Fruit fly (Drosophila melanogaster) whole organism, embryonic: ENCODE measurements around the gene CG32544.

Experiments
- Aef1 ChIP-seq: fragments of 200-800 bp; sonication (Bioruptor generic); IDR thresholded peaks from 3 replicates; pipeline ENCODE4 v1.3.6; 2022; ENCODE audit warnings: missing biosample characterization, missing genetic modification characterization
- Atf6 ChIP-seq: fragments of 200-800 bp; sonication (Bioruptor generic); IDR thresholded peaks from 2 replicates; pipeline ENCODE4 v1.3.6; 2022; ENCODE audit warnings: missing biosample characterization, missing genetic modification characterization
- Blimp-1 ChIP-seq: fragments of 200-800 bp; sonication (Bioruptor generic); optimal IDR thresholded peaks from 3 replicates; lab custom pipeline; 2018; ENCODE audit warnings: missing biosample characterization, missing genetic modification characterization, mild to moderate bottlenecking, moderate library complexity, missing genetic modification reagents
- CG11504 ChIP-seq: fragments of 200-800 bp; sonication (Bioruptor generic); optimal IDR thresholded peaks from 3 replicates; lab custom pipeline; 2019; ENCODE audit warnings: missing biosample characterization, mild to moderate bottlenecking, missing genetic modification characterization, moderate library complexity
- CG13123 ChIP-seq: fragments of 200-800 bp; sonication (Bioruptor generic); optimal IDR thresholded peaks from 2 replicates; lab custom pipeline; 2016; ENCODE audit warnings: missing biosample characterization, missing genetic modification characterization
- CG13775 ChIP-seq: fragments of 200-800 bp; sonication (Bioruptor generic); optimal IDR thresholded peaks from 3 replicates; lab custom pipeline; 2017; ENCODE audit warnings: missing biosample characterization, mild to moderate bottlenecking, missing genetic modification characterization
- CG15073 ChIP-seq: fragments of 200-800 bp; sonication (Bioruptor generic); optimal IDR thresholded peaks from 2 replicates; lab custom pipeline; 2016; ENCODE audit warnings: missing biosample characterization, missing genetic modification characterization
- CG18599 ChIP-seq: fragments of 200-800 bp; sonication (Bioruptor generic); optimal IDR thresholded peaks from 3 replicates; lab custom pipeline; 2017; ENCODE audit warnings: missing biosample characterization, missing genetic modification characterization, mild to moderate bottlenecking, moderate library complexity, missing genetic modification reagents
- CG18619 ChIP-seq: fragments of 200-800 bp; sonication (Bioruptor generic); optimal IDR thresholded peaks from 3 replicates; lab custom pipeline; 2017; ENCODE audit warnings: missing biosample characterization, mild to moderate bottlenecking, missing genetic modification characterization
- CG2678 ChIP-seq: fragments of 200-800 bp; sonication (Bioruptor generic); optimal IDR thresholded peaks from 3 replicates; lab custom pipeline; 2019; ENCODE audit warnings: missing biosample characterization, mild to moderate bottlenecking, missing genetic modification characterization, moderate library complexity
- CG2712 ChIP-seq: fragments of 200-800 bp; optimal IDR thresholded peaks from 3 replicates; lab custom pipeline; 2019; ENCODE audit warnings: missing biosample characterization, mild to moderate bottlenecking, missing genetic modification characterization, moderate library complexity
- CG2889 ChIP-seq: fragments of 200-800 bp; sonication (Bioruptor generic); IDR thresholded peaks from 3 replicates; pipeline ENCODE4 v1.3.6; 2022; ENCODE audit warnings: missing biosample characterization, missing genetic modification characterization
- CG30403 ChIP-seq: fragments of 200-800 bp; sonication (Bioruptor generic); optimal IDR thresholded peaks from 3 replicates; lab custom pipeline; 2016; ENCODE audit warnings: missing biosample characterization, missing genetic modification characterization
- CG30431 ChIP-seq: fragments of 200-800 bp; sonication (Bioruptor generic); optimal IDR thresholded peaks from 2 replicates; lab custom pipeline; 2017; ENCODE audit warnings: missing biosample characterization, missing genetic modification characterization
- CG3281 ChIP-seq: fragments of 200-800 bp; sonication (Bioruptor generic); optimal IDR thresholded peaks from 3 replicates; lab custom pipeline; 2017; ENCODE audit warnings: missing biosample characterization, mild to moderate bottlenecking, missing genetic modification characterization
- CG3726 ChIP-seq: fragments of 200-800 bp; sonication (Bioruptor generic); IDR thresholded peaks from 3 replicates; pipeline ENCODE4, ENCODE4 v1.3.6; 2022; ENCODE audit warnings: missing biosample characterization, missing genetic modification characterization
- CG6654 ChIP-seq: fragments of 200-800 bp; sonication (Bioruptor generic); optimal IDR thresholded peaks from 2 replicates; lab custom pipeline; 2017; ENCODE audit warnings: missing biosample characterization, mild to moderate bottlenecking, missing genetic modification characterization
- CG7556 ChIP-seq: fragments of 200-800 bp; sonication (Bioruptor generic); optimal IDR thresholded peaks from 2 replicates; lab custom pipeline; 2017; ENCODE audit warnings: missing biosample characterization, mild to moderate bottlenecking, missing genetic modification characterization
- CG7745 ChIP-seq: fragments of 200-800 bp; sonication (Bioruptor generic); optimal IDR thresholded peaks from 2 replicates; lab custom pipeline; 2018; ENCODE audit warnings: missing biosample characterization, mild to moderate bottlenecking, missing genetic modification characterization, moderate library complexity
- CG7786 ChIP-seq: fragments of 200-800 bp; sonication (Bioruptor generic); optimal IDR thresholded peaks from 2 replicates; lab custom pipeline; 2016; ENCODE audit warnings: missing biosample characterization, missing genetic modification characterization
- CG8388 ChIP-seq: fragments of 200-800 bp; sonication (Bioruptor generic); optimal IDR thresholded peaks from 2 replicates; lab custom pipeline; 2019; ENCODE audit warnings: missing biosample characterization, mild to moderate bottlenecking, missing genetic modification characterization, moderate library complexity
- CG8944 ChIP-seq: fragments of 200-800 bp; sonication (Bioruptor generic); optimal IDR thresholded peaks from 3 replicates; lab custom pipeline; 2016; ENCODE audit warnings: missing biosample characterization, missing genetic modification characterization
- CG9932 ChIP-seq: fragments of 200-800 bp; sonication (Bioruptor generic); IDR thresholded peaks from 2 replicates; pipeline ENCODE4 v1.3.6; 2022; ENCODE audit warnings: missing biosample characterization, missing genetic modification characterization
- CoRest ChIP-seq: fragments of 200-800 bp; sonication (Bioruptor generic); optimal IDR thresholded peaks from 3 replicates; lab custom pipeline; 2018; ENCODE audit warnings: missing biosample characterization, mild to moderate bottlenecking, missing genetic modification characterization, moderate library complexity
- Dbx ChIP-seq: fragments of 200-800 bp; sonication (Bioruptor generic); IDR thresholded peaks from 3 replicates; pipeline ENCODE4 v1.3.6; 2022; ENCODE audit warnings: missing biosample characterization, missing genetic modification characterization
- Fer1 ChIP-seq: fragments of 200-800 bp; sonication (Bioruptor generic); optimal IDR thresholded peaks from 2 replicates; lab custom pipeline; 2017; ENCODE audit warnings: missing biosample characterization, mild to moderate bottlenecking, missing genetic modification characterization
- Hmr ChIP-seq: fragments of 200-800 bp; sonication (Bioruptor generic); optimal IDR thresholded peaks from 3 replicates; lab custom pipeline; 2017; ENCODE audit warnings: mild to moderate bottlenecking, missing biosample characterization, missing genetic modification reagents, missing genetic modification characterization
- Med ChIP-seq: fragments of 200-800 bp; sonication (Bioruptor generic); peaks from one replicate; lab custom pipeline; 2016; ENCODE audit warnings: missing biosample characterization, missing genetic modification characterization, mild to moderate bottlenecking, inconsistent platforms, moderate library complexity
- Ptx1 ChIP-seq: fragments of 200-800 bp; sonication (Bioruptor generic); IDR thresholded peaks from 2 replicates; pipeline ENCODE4 v1.3.6; 2022; ENCODE audit warnings: missing biosample characterization, missing genetic modification characterization
- Sox102F ChIP-seq: fragments of 200-800 bp; sonication (Bioruptor generic); optimal IDR thresholded peaks from 2 replicates; lab custom pipeline; 2018; ENCODE audit warnings: missing biosample characterization, mild to moderate bottlenecking, missing genetic modification characterization, moderate library complexity
- cato ChIP-seq: fragments of 200-800 bp; sonication (Bioruptor generic); optimal IDR thresholded peaks from 2 replicates; lab custom pipeline; 2016; ENCODE audit warnings: missing biosample characterization, missing genetic modification characterization, borderline replicate concordance
- dmrt99B ChIP-seq: fragments of 200-800 bp; sonication (Bioruptor generic); optimal IDR thresholded peaks from 2 replicates; lab custom pipeline; 2018; ENCODE audit warnings: missing biosample characterization, mild to moderate bottlenecking, missing genetic modification characterization, moderate library complexity
- dysf ChIP-seq: fragments of 200-800 bp; sonication (Bioruptor generic); IDR thresholded peaks from 3 replicates; pipeline ENCODE4 v1.3.6; 2022; ENCODE audit warnings: missing biosample characterization, missing genetic modification characterization
- fu2 ChIP-seq: fragments of 200-800 bp; sonication (Bioruptor generic); optimal IDR thresholded peaks from 2 replicates; lab custom pipeline; 2016; ENCODE audit warnings: missing biosample characterization, missing genetic modification characterization
- gem ChIP-seq: fragments of 200-800 bp; sonication (Bioruptor generic); optimal IDR thresholded peaks from 2 replicates; lab custom pipeline; 2019; ENCODE audit warnings: missing biosample characterization, mild to moderate bottlenecking, missing genetic modification characterization, moderate library complexity
- grau ChIP-seq: fragments of 200-800 bp; optimal IDR thresholded peaks from 3 replicates; lab custom pipeline; 2019; ENCODE audit warnings: missing biosample characterization, mild to moderate bottlenecking, missing genetic modification characterization, moderate library complexity
- gro ChIP-seq: fragments of 200-800 bp; sonication (Bioruptor generic); optimal IDR thresholded peaks from 2 replicates; lab custom pipeline; 2016; ENCODE audit warnings: missing biosample characterization, missing genetic modification characterization
- hth ChIP-seq: fragments of >200 bp; optimal IDR thresholded peaks from 2 replicates; lab custom pipeline; 2017; ENCODE audit warnings: inconsistent platforms
- ind ChIP-seq: fragments of 200-800 bp; sonication (Bioruptor generic); optimal IDR thresholded peaks from 3 replicates; lab custom pipeline; 2016; ENCODE audit warnings: missing biosample characterization, missing genetic modification characterization
- lab ChIP-seq: fragments of 200-800 bp; sonication (Bioruptor generic); optimal IDR thresholded peaks from 3 replicates; lab custom pipeline; 2017; ENCODE audit warnings: missing biosample characterization, missing genetic modification characterization, mild to moderate bottlenecking, moderate library complexity, missing genetic modification reagents
- lilli ChIP-seq: fragments of 200-800 bp; sonication (Bioruptor generic); optimal IDR thresholded peaks from 3 replicates; lab custom pipeline; 2016; ENCODE audit warnings: missing biosample characterization, missing genetic modification characterization
- mam ChIP-seq: fragments of 200-800 bp; sonication (Bioruptor generic); optimal IDR thresholded peaks from 3 replicates; lab custom pipeline; 2016; ENCODE audit warnings: missing biosample characterization, missing genetic modification characterization
- run ChIP-seq: fragments of 200-800 bp; sonication (Bioruptor generic); optimal IDR thresholded peaks from 3 replicates; lab custom pipeline; 2018; ENCODE audit warnings: missing biosample characterization, mild to moderate bottlenecking, missing genetic modification characterization
- seq ChIP-seq: fragments of 200-800 bp; sonication (Bioruptor generic); IDR thresholded peaks from 2 replicates; pipeline ENCODE4 v1.3.6; 2022; ENCODE audit warnings: missing biosample characterization, missing genetic modification characterization
- sisA ChIP-seq: fragments of 200-800 bp; sonication (Bioruptor generic); IDR thresholded peaks from 2 replicates; pipeline ENCODE4 v1.3.6; 2022; ENCODE audit warnings: missing biosample characterization, missing genetic modification characterization
- slbo ChIP-seq: fragments of 200-800 bp; sonication (Bioruptor generic); IDR thresholded peaks from 2 replicates; pipeline ENCODE4 v1.3.6; 2022; ENCODE audit warnings: missing biosample characterization, missing genetic modification characterization
- ssp ChIP-seq: fragments of 200-800 bp; sonication (Bioruptor generic); IDR thresholded peaks from 2 replicates; pipeline ENCODE4 v1.3.6; 2022; ENCODE audit warnings: missing biosample characterization, missing genetic modification characterization
- tgo ChIP-seq: fragments of 200-800 bp; sonication (Bioruptor generic); IDR thresholded peaks from 3 replicates; pipeline ENCODE4 v1.3.6; 2022; ENCODE audit warnings: missing biosample characterization, missing genetic modification characterization
- toy ChIP-seq: fragments of 200-800 bp; sonication (Bioruptor generic); IDR thresholded peaks from 2 replicates; pipeline ENCODE4 v1.3.6; 2022; ENCODE audit warnings: missing biosample characterization, missing genetic modification characterization
- unc-4 ChIP-seq: fragments of 200-800 bp; sonication (Bioruptor generic); IDR thresholded peaks from 2 replicates; pipeline ENCODE4 v1.3.6; 2022; ENCODE audit warnings: missing biosample characterization, missing genetic modification characterization; ENCODE audit not compliant: partially characterized antibody
- vvl ChIP-seq: fragments of 200-800 bp; sonication (Bioruptor generic); IDR thresholded peaks from 2 replicates; pipeline ENCODE4 v1.3.6; 2022; ENCODE audit warnings: missing biosample characterization, missing genetic modification characterization

Gene CG32544

dm6 chrX:18900958-18901357 is 40.9 kb downstream of the CG32544 start (continued):
- no peak for TF ChIP-seq CG7745 (tag; lab: Kevin White, UChicago)
- TF ChIP-seq CG2712 = no peak
- TF ChIP-seq Med = peak; percentile 29
- TF ChIP-seq CG2678 (tag; lab: Kevin White, UChicago) = peak; percentile 48
- TF ChIP-seq hth = no peak
- TF ChIP-seq Fer1 (GFP tag; lab: Kevin White, UChicago) = peak; percentile 40
- peak; percentile 11 for TF ChIP-seq dmrt99B (tag; lab: Kevin White, UChicago)
- peak; percentile 9 for TF ChIP-seq CoRest (tag; lab: Kevin White, UChicago)
- TF ChIP-seq toy (GFP tag; lab: Robert Waterston, UW) = 0 out of 2 replicates have a peak, but pooled peaks have one; percentile 10
- peak; percentile 22 for TF ChIP-seq CG30403 (GFP tag; lab: Kevin White, UChicago)
- peak; percentile 12 for TF ChIP-seq ind (GFP tag; lab: Kevin White, UChicago)
- 0 out of 2 replicates have a peak, but pooled peaks have one; percentile 5 for TF ChIP-seq sisA (GFP tag; lab: Robert Waterston, UW)
- TF ChIP-seq run = no peak
- peak; percentile 36 for TF ChIP-seq Hmr
- peak; percentile 34; the same call in 1 of the 3 replicates for TF ChIP-seq Aef1 (GFP tag; lab: Robert Waterston, UW)
- peak; percentile 3 for TF ChIP-seq CG8944 (GFP tag; lab: Kevin White, UChicago)
- peak; percentile 4 for TF ChIP-seq CG3281 (GFP tag; lab: Kevin White, UChicago)
- peak; percentile 34; the same call in 1 of the 2 replicates for TF ChIP-seq CG9932
- TF ChIP-seq lilli (GFP tag; lab: Kevin White, UChicago) = peak; percentile 41
- TF ChIP-seq CG18599 = peak; percentile 61
- peak; percentile 36 for TF ChIP-seq gem (tag; lab: Kevin White, UChicago)
- TF ChIP-seq Atf6 = 0 out of 2 replicates have a peak, but pooled peaks have one; percentile 24
- TF ChIP-seq CG13775 (GFP tag; lab: Kevin White, UChicago) = peak; percentile 14
- TF ChIP-seq tgo (GFP tag; lab: Robert Waterston, UW) = peak; percentile 21; the same call in 1 of the 3 replicates
- TF ChIP-seq CG7786 (GFP tag; lab: Kevin White, UChicago) = no peak
- peak; percentile 52 for TF ChIP-seq lab (GFP tag; lab: Kevin White, UChicago)
- TF ChIP-seq CG6654 (GFP tag; lab: Kevin White, UChicago) = no peak
- no peak for TF ChIP-seq CG2889 (GFP tag; lab: Robert Waterston, UW)
- no peak for TF ChIP-seq CG18619 (GFP tag; lab: Kevin White, UChicago)
- no peak for TF ChIP-seq CG3726
- peak; percentile 9; the same call in 1 of the 3 replicates for TF ChIP-seq Dbx (GFP tag; lab: Robert Waterston, UW)
- peak; percentile 22 for TF ChIP-seq mam (GFP tag; lab: Kevin White, UChicago)
- peak; percentile 32; the same call in 1 of the 2 replicates for TF ChIP-seq slbo
- no peak for TF ChIP-seq gro (GFP tag; lab: Kevin White, UChicago)
- peak; percentile 28 for TF ChIP-seq grau (tag; lab: Kevin White, UChicago)
- TF ChIP-seq CG7556 (GFP tag; lab: Kevin White, UChicago) = peak; percentile 13
- 0 out of 3 replicates have a peak, but pooled peaks have one; percentile 29 for TF ChIP-seq dysf (GFP tag; lab: Robert Waterston, UW)
- no peak for TF ChIP-seq CG13123 (GFP tag; lab: Kevin White, UChicago)
- peak; percentile 19 for TF ChIP-seq CG11504 (tag; lab: Kevin White, UChicago)

- TF ChIP-seq Blimp-1 (GFP tag; lab: Kevin White, UChicago) = peak; percentile 36
- peak; percentile 10 for TF ChIP-seq CG30431 (GFP tag; lab: Kevin White, UChicago)
- 0 out of 2 replicates have a peak, but pooled peaks have one; percentile 24 for TF ChIP-seq Ptx1
- no peak for TF ChIP-seq ssp (GFP tag; lab: Robert Waterston, UW)
- TF ChIP-seq CG8388 (GFP tag; lab: Kevin White, UChicago) = no peak
- TF ChIP-seq seq (GFP tag; lab: Robert Waterston, UW) = peak; percentile 27; the same call in 1 of the 2 replicates
- TF ChIP-seq dmrt99B (tag; lab: Kevin White, UChicago) = peak; percentile 31
- peak; percentile 20 for TF ChIP-seq lab (GFP tag; lab: Kevin White, UChicago)
- no peak for TF ChIP-seq CG15073 (GFP tag; lab: Kevin White, UChicago)
- TF ChIP-seq fu2 (GFP tag; lab: Kevin White, UChicago) = no peak
- no peak for TF ChIP-seq vvl (GFP tag; lab: Robert Waterston, UW)
- TF ChIP-seq unc-4 = no peak
- peak; percentile 16; the same call in 1 of the 2 replicates for TF ChIP-seq sisA (GFP tag; lab: Robert Waterston, UW)
- TF ChIP-seq cato (GFP tag; lab: Kevin White, UChicago) = no peak
- 0 out of 2 replicates have a peak, but pooled peaks have one; percentile 12 for TF ChIP-seq CG9932
- TF ChIP-seq Sox102F (GFP tag; lab: Kevin White, UChicago) = peak; percentile 38
Measured at dm6 chrX:18902800-18903199, 42.7 kb downstream of the CG32544 start.
